Worm (Caenorhabditis elegans) whole organism, young adult: ENCODE measurements around the gene unc-53.

ENCODE experiments used
- B0019.2 ChIP-seq: fragments of 200-800 bp; sonication (Bioruptor generic); conservative IDR thresholded peaks from 2 replicates; pipeline ENCODE4 v1.3.6; 2022; ENCODE audit warnings: missing genetic modification reagents, missing genetic modification characterization, missing compliant biosample characterization
- B0261.1 ChIP-seq: sonication (generic microtip); optimal IDR thresholded peaks from 2 replicates; lab custom pipeline; 2016; ENCODE audit warnings: mild to moderate bottlenecking, missing genetic modification characterization, moderate library complexity, missing compliant biosample characterization
- F33H1.4 ChIP-seq: fragments of 200-800 bp; sonication (Bioruptor generic); IDR thresholded peaks from 2 replicates; pipeline ENCODE4 v1.3.6; 2022; ENCODE audit warnings: missing genetic modification reagents, missing genetic modification characterization, missing compliant biosample characterization
- F57A8.1 ChIP-seq: fragments of 200-800 bp; sonication (Bioruptor generic); optimal IDR thresholded peaks from 2 replicates; lab custom pipeline; 2018; ENCODE audit warnings: mild to moderate bottlenecking, missing genetic modification characterization, moderate library complexity, missing compliant biosample characterization
- F57C9.4 ChIP-seq: sonication (generic microtip); optimal IDR thresholded peaks from 2 replicates; lab custom pipeline; 2017; ENCODE audit warnings: mild to moderate bottlenecking, missing genetic modification characterization, missing compliant biosample characterization
- Y53G8AR.9 ChIP-seq: fragments of 200-800 bp; sonication (Bioruptor generic); conservative IDR thresholded peaks from 2 replicates; pipeline ENCODE4 v1.3.6; 2022; ENCODE audit warnings: missing genetic modification reagents, missing genetic modification characterization, missing compliant biosample characterization
- Y67H2A.10 ChIP-seq: fragments of 200-800 bp; sonication (Bioruptor generic); conservative IDR thresholded peaks from 2 replicates; pipeline ENCODE4 v1.3.6; 2022; ENCODE audit warnings: missing genetic modification reagents, missing genetic modification characterization, missing compliant biosample characterization
- Y79H2A.3 ChIP-seq: fragments of 200-800 bp; sonication (Bioruptor generic); conservative IDR thresholded peaks from 2 replicates; pipeline ENCODE4 v1.3.6; 2022; ENCODE audit warnings: missing genetic modification reagents, missing genetic modification characterization, missing compliant biosample characterization
- Y95B8A.8 ChIP-seq: fragments of 200-800 bp; sonication (Bioruptor generic); IDR thresholded peaks from 2 replicates; pipeline ENCODE4 v1.3.6; 2022; ENCODE audit warnings: missing genetic modification reagents, missing genetic modification characterization, missing compliant biosample characterization
- ama-1 ChIP-seq, 3 experiments: fragments of 150-350 bp in 1 of 3; sonication (generic microtip) in 2 of 3; optimal IDR thresholded peaks; 2 replicates each; lab custom pipeline; 2014 to 2018; ENCODE audit warnings: missing biosample characterization in 2 of 3, missing genetic modification characterization in 2 of 3, missing genetic modification reagents in 2 of 3
- ccch-3 ChIP-seq: fragments of 200-800 bp; sonication (Bioruptor generic); optimal IDR thresholded peaks from 2 replicates; lab custom pipeline; 2018; ENCODE audit warnings: mild to moderate bottlenecking, missing genetic modification characterization, missing compliant biosample characterization
- ceh-100 ChIP-seq: fragments of 200-800 bp; sonication (Bioruptor generic); IDR thresholded peaks from 2 replicates; pipeline ENCODE4 v1.3.6; 2022; ENCODE audit warnings: missing genetic modification reagents, missing genetic modification characterization, missing compliant biosample characterization
- dpff-1 ChIP-seq: sonication (generic microtip); optimal IDR thresholded peaks from 2 replicates; lab custom pipeline; 2017; ENCODE audit warnings: mild to moderate bottlenecking, missing genetic modification characterization, missing compliant biosample characterization
- egl-18 ChIP-seq: fragments of 200-800 bp; sonication (Bioruptor generic); IDR thresholded peaks from 2 replicates; pipeline ENCODE4 v1.3.6; 2022; ENCODE audit warnings: missing genetic modification reagents, missing genetic modification characterization, missing compliant biosample characterization
- ekl-4 ChIP-seq: fragments of 200-800 bp; sonication (Bioruptor generic); IDR thresholded peaks from 2 replicates; pipeline ENCODE4 v1.3.6; 2022; ENCODE audit warnings: missing genetic modification reagents, missing genetic modification characterization, missing compliant biosample characterization
- him-1 ChIP-seq: sonication (generic microtip); optimal IDR thresholded peaks from 2 replicates; lab custom pipeline; 2016; ENCODE audit warnings: missing genotype, missing genetic modification reagents, missing genetic modification characterization, missing compliant biosample characterization
- hlh-26 ChIP-seq: fragments of 200-800 bp; sonication (Bioruptor generic); conservative IDR thresholded peaks from 2 replicates; pipeline ENCODE4 v1.3.6; 2022; ENCODE audit warnings: missing genetic modification reagents, missing genetic modification characterization, missing compliant biosample characterization
- hmg-20 ChIP-seq: fragments of 200-800 bp; sonication (Bioruptor generic); IDR thresholded peaks from 2 replicates; pipeline ENCODE4 v1.3.6; 2022; ENCODE audit warnings: missing genetic modification reagents, missing genetic modification characterization, missing compliant biosample characterization
- lin-35 ChIP-seq, 3 experiments: fragments of 150-350 bp in 2 of 3; sonication (generic microtip) in 1 of 3; optimal IDR thresholded peaks; 2 replicates each; lab custom pipeline; 2014 to 2018; ENCODE audit warnings: missing biosample characterization in 3 of 3, missing genetic modification characterization in 3 of 3, missing genetic modification reagents in 3 of 3
- lin-40 ChIP-seq: sonication (generic microtip); optimal IDR thresholded peaks from 2 replicates; lab custom pipeline; 2016; ENCODE audit warnings: missing genetic modification characterization, mild to moderate bottlenecking, missing compliant biosample characterization, missing genotype, missing genetic modification reagents
- lin-54 ChIP-seq: fragments of 200-800 bp; sonication (Bioruptor generic); optimal IDR thresholded peaks from 2 replicates; lab custom pipeline; 2018; ENCODE audit warnings: mild to moderate bottlenecking, missing genetic modification characterization, missing compliant biosample characterization
- lsy-27 ChIP-seq: sonication (generic microtip); optimal IDR thresholded peaks from 2 replicates; lab custom pipeline; 2017; ENCODE audit warnings: missing genetic modification characterization, mild to moderate bottlenecking, missing compliant biosample characterization, antibody characterized with exemption, missing genotype, borderline replicate concordance; ENCODE audit not compliant: insufficient read depth
- madf-10 ChIP-seq: sonication (generic microtip); optimal IDR thresholded peaks from 2 replicates; lab custom pipeline; 2016; ENCODE audit warnings: mild to moderate bottlenecking, missing genetic modification characterization, missing compliant biosample characterization
- madf-6 ChIP-seq: fragments of 200-800 bp; sonication (Bioruptor generic); IDR thresholded peaks from 2 replicates; pipeline ENCODE4 v1.3.6; 2022; ENCODE audit warnings: missing genetic modification reagents, missing genetic modification characterization, missing compliant biosample characterization
- mcd-1 ChIP-seq: fragments of 200-800 bp; sonication (Bioruptor generic); IDR thresholded peaks from 2 replicates; pipeline ENCODE4 v1.3.6; 2022; ENCODE audit warnings: missing genetic modification reagents, missing genetic modification characterization, missing compliant biosample characterization
- mel-28 ChIP-seq: sonication (generic microtip); optimal IDR thresholded peaks from 2 replicates; lab custom pipeline; 2016; ENCODE audit warnings: borderline replicate concordance, mild to moderate bottlenecking, missing genetic modification characterization, missing compliant biosample characterization
- mxl-1 ChIP-seq: sonication (generic microtip); optimal IDR thresholded peaks from 2 replicates; lab custom pipeline; 2016; ENCODE audit warnings: missing genetic modification characterization, missing compliant biosample characterization
- nfya-2 ChIP-seq: fragments of 200-800 bp; sonication (Bioruptor generic); IDR thresholded peaks from 2 replicates; pipeline ENCODE4 v1.3.6; 2022; ENCODE audit warnings: missing genetic modification reagents, missing genetic modification characterization, missing compliant biosample characterization
- nhr-90 ChIP-seq: sonication (generic microtip); optimal IDR thresholded peaks from 2 replicates; lab custom pipeline; 2016; ENCODE audit warnings: missing genotype, mild to moderate bottlenecking, missing genetic modification characterization, missing compliant biosample characterization
- rec-8 ChIP-seq, 2 experiments: sonication (generic microtip); optimal IDR thresholded peaks; 2 replicates each; lab custom pipeline; 2016; ENCODE audit warnings: mild to moderate bottlenecking in 2 of 2, missing genetic modification characterization in 2 of 2, missing genetic modification reagents in 2 of 2, missing genotype in 2 of 2, missing biosample characterization in 1 of 2, missing compliant biosample characterization in 1 of 2, moderate library complexity in 1 of 2
- sdz-38 ChIP-seq: sonication (generic microtip); optimal IDR thresholded peaks from 2 replicates; lab custom pipeline; 2016; ENCODE audit warnings: missing genotype, missing genetic modification characterization, missing compliant biosample characterization
- snpc-1.1 ChIP-seq: sonication (generic microtip); optimal IDR thresholded peaks from 2 replicates; lab custom pipeline; 2017; ENCODE audit warnings: missing genetic modification characterization, mild to moderate bottlenecking, missing compliant biosample characterization, antibody characterized with exemption, moderate library complexity, missing genotype, missing genetic modification reagents; ENCODE audit not compliant: insufficient read depth
- snpc-3.4 ChIP-seq: sonication (generic microtip); optimal IDR thresholded peaks from 2 replicates; lab custom pipeline; 2017; ENCODE audit warnings: missing genetic modification characterization, mild to moderate bottlenecking, missing compliant biosample characterization, antibody characterized with exemption, moderate library complexity, missing genotype, missing genetic modification reagents
- snpc-4 ChIP-seq, 5 experiments: fragments of 150-350 bp in 1 of 5; sonication (generic microtip) in 4 of 5; optimal IDR thresholded peaks; 2 replicates each; lab custom pipeline; 2014 to 2018; ENCODE audit warnings: missing genetic modification characterization in 5 of 5, missing biosample characterization in 3 of 5, antibody characterized with exemption in 2 of 5, mild to moderate bottlenecking in 2 of 5, missing compliant biosample characterization in 2 of 5, missing genotype in 2 of 5, moderate library complexity in 2 of 5, missing genetic modification reagents in 1 of 5
- unc-130 ChIP-seq: sonication (generic microtip); optimal IDR thresholded peaks from 2 replicates; lab custom pipeline; 2016; ENCODE audit warnings: missing genetic modification reagents, missing genetic modification characterization, missing compliant biosample characterization
- ztf-28 ChIP-seq: fragments of 200-800 bp; sonication (Bioruptor generic); IDR thresholded peaks from 2 replicates; pipeline ENCODE4 v1.3.6; 2022; ENCODE audit warnings: missing genetic modification reagents, missing genetic modification characterization, missing compliant biosample characterization
- ztf-6 ChIP-seq: fragments of 200-800 bp; sonication (Bioruptor generic); IDR thresholded peaks from 2 replicates; pipeline ENCODE4 v1.3.6; 2022; ENCODE audit warnings: missing genetic modification reagents, missing genetic modification characterization, missing compliant biosample characterization

The unc-53 gene

DNA sequence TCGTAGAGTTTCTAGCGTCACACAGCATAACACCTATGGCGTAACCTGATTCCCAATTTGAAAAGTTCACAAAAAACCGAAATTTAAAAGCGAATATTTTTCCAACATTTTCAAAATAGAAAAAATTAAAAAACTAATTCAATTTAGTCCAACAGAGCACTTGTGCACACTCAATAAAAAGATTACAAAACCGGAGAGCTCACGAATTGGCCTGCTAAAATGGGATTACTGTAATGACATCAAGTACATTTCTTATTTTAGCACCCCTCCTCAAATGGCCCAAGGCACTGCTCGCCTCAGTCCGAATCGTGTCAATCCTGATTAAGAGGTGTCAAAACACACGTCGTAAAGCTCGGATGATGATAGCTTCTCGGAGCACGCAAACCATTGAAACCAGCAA, 56.4 kb downstream of the unc-53 start:
- TF ChIP-seq F33H1.4 (GFP tag; lab: Robert Waterston, UW) (no peak), snpc-3.4 (no peak), ccch-3 (GFP tag; lab: Kevin White, UChicago) (no peak), Y79H2A.3 (no peak), nfya-2 (GFP tag; lab: Robert Waterston, UW) (no peak), mcd-1 (GFP tag; lab: Robert Waterston, UW) (no peak), lin-35 (GFP tag; optimal IDR thresholded peaks at IDR 0.05; lab: Kevin White, UChicago) (no peak), ztf-6 (GFP tag; lab: Robert Waterston, UW) (no peak), madf-6 (no peak), snpc-1.1 (tag; lab: Kevin White, UChicago) (no peak), him-1 (tag; lab: Kevin White, UChicago) (no peak), sdz-38 (tag; lab: Kevin White, UChicago) (no peak), dpff-1 (tag; lab: Kevin White, UChicago) (no peak), B0261.1 (tag; lab: Kevin White, UChicago) (no peak), rec-8 (tag; optimal IDR thresholded peaks at IDR 0.05; lab: Kevin White, UChicago) (no peak), F57C9.4 (tag; lab: Kevin White, UChicago) (no peak), lsy-27 (tag; lab: Kevin White, UChicago) (no peak), mel-28 (no peak), madf-10 (tag; lab: Kevin White, UChicago) (no peak)

DNA sequence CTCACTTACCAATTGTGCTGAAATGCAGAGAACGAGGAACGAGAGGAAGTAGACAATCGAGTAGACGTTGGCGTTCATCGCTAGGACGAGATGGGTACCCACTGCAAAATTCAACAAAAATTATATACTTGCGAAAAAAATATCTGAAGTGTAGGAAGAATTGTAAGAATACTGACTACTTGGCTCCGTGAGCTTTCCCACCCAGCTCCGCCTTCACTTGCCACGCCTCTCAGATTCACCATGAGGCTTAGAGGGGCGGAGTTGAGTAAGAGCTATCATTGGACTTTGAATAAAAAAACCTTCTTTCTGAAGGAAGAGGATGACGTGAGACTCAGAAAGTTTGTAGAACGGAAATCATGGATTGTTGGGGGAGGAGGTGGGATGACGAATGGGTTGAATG, 59.0 kb downstream of the unc-53 start, which contains the start of gene nlp-18:
TSS of gene nlp-18 (minus strand) at position 101 of the 400 bp plus-strand sequence.
- TF ChIP-seq ekl-4 (no peak), snpc-4 (GFP tag; optimal IDR thresholded peaks at IDR 0.05; lab: Kevin White, UChicago) (no peak), snpc-4 (tag; optimal IDR thresholded peaks at IDR 0.05; lab: Kevin White, UChicago) (no peak), Y67H2A.10 (no peak), F57A8.1 (no peak), lin-54 (GFP tag; lab: Kevin White, UChicago) (no peak), Y95B8A.8 (no peak), egl-18 (GFP tag; lab: Robert Waterston, UW) (no peak), B0019.2 (no peak), ama-1 (optimal IDR thresholded peaks at IDR 0.05; lab: Kevin White, UChicago) (no peak), ama-1 (GFP tag; optimal IDR thresholded peaks at IDR 0.05; lab: Kevin White, UChicago) (no peak), hmg-20 (GFP tag; lab: Robert Waterston, UW) (no peak), ztf-28 (GFP tag; lab: Robert Waterston, UW) (no peak), hlh-26 (GFP tag; lab: Robert Waterston, UW) (no peak), unc-130 (GFP tag; lab: Kevin White, UChicago) (no peak), F57C9.4 (tag; lab: Kevin White, UChicago) (no peak), lin-40 (tag; lab: Kevin White, UChicago) (no peak), madf-10 (tag; lab: Kevin White, UChicago) (no peak), nhr-90 (no peak), mxl-1 (tag; lab: Kevin White, UChicago) (no peak), ceh-100 (no peak), Y53G8AR.9 (no peak)
